Fruit fly (Drosophila melanogaster) whole organism, embryonic: ENCODE data around the gene Rbf2.
A peak's percentile ranks its signal among the peaks of the same experiment; 100 is the strongest.

Experiments used
- Adf1 ChIP-seq: fragments of 200-800 bp; sonication (Bioruptor generic); IDR thresholded peaks from 2 replicates; pipeline ENCODE4 v1.3.6; 2022; ENCODE audit warnings: missing biosample characterization, missing genetic modification characterization
- Bgb ChIP-seq: fragments of 200-800 bp; sonication (Bioruptor generic); IDR thresholded peaks from 2 replicates; pipeline ENCODE4 v1.3.6; 2022; ENCODE audit warnings: missing biosample characterization, missing genetic modification characterization; ENCODE audit not compliant: partially characterized antibody
- CG11247 ChIP-seq: fragments of 200-800 bp; sonication (Bioruptor generic); IDR thresholded peaks from 2 replicates; pipeline ENCODE4 v1.3.6; 2022; ENCODE audit warnings: missing biosample characterization, missing genetic modification characterization
- CG11560 ChIP-seq: fragments of 200-800 bp; sonication (Bioruptor generic); IDR thresholded peaks from 3 replicates; pipeline ENCODE4 v1.3.6; 2022; ENCODE audit warnings: missing biosample characterization, missing genetic modification characterization
- CG12744 ChIP-seq: fragments of 200-800 bp; sonication (Bioruptor generic); optimal IDR thresholded peaks from 2 replicates; lab custom pipeline; 2016; ENCODE audit warnings: missing biosample characterization, missing genetic modification characterization
- CG12769 ChIP-seq: fragments of 200-800 bp; sonication (Bioruptor generic); optimal IDR thresholded peaks from 2 replicates; lab custom pipeline; 2019; ENCODE audit warnings: missing biosample characterization, mild to moderate bottlenecking, missing genetic modification characterization, moderate library complexity
- CG17612 ChIP-seq: fragments of 200-800 bp; sonication (Bioruptor generic); IDR thresholded peaks from 2 replicates; pipeline ENCODE4 v1.3.6; 2022; ENCODE audit warnings: missing biosample characterization, missing genetic modification characterization
- CG2199 ChIP-seq: fragments of 200-800 bp; sonication (Bioruptor generic); IDR thresholded peaks from 3 replicates; pipeline ENCODE4 v1.3.6; 2022; ENCODE audit warnings: missing biosample characterization, missing genetic modification characterization
- CG2712 ChIP-seq: fragments of 200-800 bp; optimal IDR thresholded peaks from 3 replicates; lab custom pipeline; 2019; ENCODE audit warnings: missing biosample characterization, mild to moderate bottlenecking, missing genetic modification characterization, moderate library complexity
- CG3163 ChIP-seq: fragments of 200-800 bp; sonication (Bioruptor generic); optimal IDR thresholded peaks from 3 replicates; lab custom pipeline; 2016; ENCODE audit warnings: missing biosample characterization, missing genetic modification characterization
- CG3407 ChIP-seq: fragments of 200-800 bp; sonication (Bioruptor generic); optimal IDR thresholded peaks from 2 replicates; lab custom pipeline; 2018; ENCODE audit warnings: missing biosample characterization, mild to moderate bottlenecking, missing genetic modification characterization
- CG34422 ChIP-seq: fragments of 200-800 bp; sonication (Bioruptor generic); IDR thresholded peaks from 3 replicates; pipeline ENCODE4 v1.3.6; 2022; ENCODE audit warnings: missing biosample characterization, missing genetic modification characterization
- CG4328 ChIP-seq: fragments of 200-800 bp; sonication (Bioruptor generic); optimal IDR thresholded peaks from 3 replicates; lab custom pipeline; 2017; ENCODE audit warnings: missing biosample characterization, missing genetic modification reagents, missing genetic modification characterization
- CG4360 ChIP-seq: fragments of 200-800 bp; sonication (Bioruptor generic); IDR thresholded peaks from 2 replicates; pipeline ENCODE4 v1.3.6; 2022; ENCODE audit warnings: missing biosample characterization, missing genetic modification characterization
- CG6689 ChIP-seq: fragments of 200-800 bp; sonication (Bioruptor generic); IDR thresholded peaks from 2 replicates; pipeline ENCODE4 v1.3.6; 2022; ENCODE audit warnings: missing biosample characterization, missing genetic modification characterization
- CG6791 ChIP-seq: fragments of 200-800 bp; sonication (Bioruptor generic); IDR thresholded peaks from 3 replicates; pipeline ENCODE4 v1.3.6; 2022; ENCODE audit warnings: missing biosample characterization, missing genetic modification characterization; ENCODE audit not compliant: partially characterized antibody
- CG9215 ChIP-seq: fragments of 200-800 bp; sonication (Bioruptor generic); IDR thresholded peaks from 2 replicates; pipeline ENCODE4 v1.3.6; 2022; ENCODE audit warnings: missing biosample characterization, missing genetic modification characterization
- Fer1 ChIP-seq: fragments of 200-800 bp; sonication (Bioruptor generic); optimal IDR thresholded peaks from 2 replicates; lab custom pipeline; 2017; ENCODE audit warnings: missing biosample characterization, mild to moderate bottlenecking, missing genetic modification characterization
- Jarid2 ChIP-seq: fragments of 200-800 bp; sonication (Bioruptor generic); optimal IDR thresholded peaks from 3 replicates; lab custom pipeline; 2017; ENCODE audit warnings: mild to moderate bottlenecking, missing biosample characterization, missing genetic modification reagents, missing genetic modification characterization
- Med ChIP-seq: fragments of 200-800 bp; sonication (Bioruptor generic); peaks from one replicate; lab custom pipeline; 2016; ENCODE audit warnings: missing biosample characterization, missing genetic modification characterization, mild to moderate bottlenecking, inconsistent platforms, moderate library complexity
- Mes4 ChIP-seq: fragments of 200-800 bp; sonication (Bioruptor generic); optimal IDR thresholded peaks from 2 replicates; lab custom pipeline; 2016; ENCODE audit warnings: missing biosample characterization, missing genetic modification characterization
- NFAT ChIP-seq: fragments of 200-800 bp; sonication (Bioruptor generic); IDR thresholded peaks from 2 replicates; pipeline ENCODE4 v1.3.6; 2022; ENCODE audit warnings: missing biosample characterization, missing genetic modification characterization
- Rfx ChIP-seq: fragments of 200-800 bp; sonication (Bioruptor generic); IDR thresholded peaks from 2 replicates; pipeline ENCODE4 v1.3.6; 2022; ENCODE audit warnings: missing biosample characterization, missing genetic modification characterization
- Rx ChIP-seq: fragments of 200-800 bp; sonication (Bioruptor generic); IDR thresholded peaks from 2 replicates; pipeline ENCODE4 v1.3.6; 2022; ENCODE audit warnings: missing biosample characterization, missing genetic modification characterization
- Side ChIP-seq: fragments of 200-800 bp; sonication (Bioruptor generic); optimal IDR thresholded peaks from 2 replicates; lab custom pipeline; 2016; ENCODE audit warnings: missing biosample characterization, missing genetic modification characterization
- Xbp1 ChIP-seq: fragments of 200-800 bp; sonication (Bioruptor generic); optimal IDR thresholded peaks from 3 replicates; lab custom pipeline; 2016; ENCODE audit warnings: missing biosample characterization, mild to moderate bottlenecking, missing genetic modification characterization
- Xrp1 ChIP-seq: fragments of 200-800 bp; sonication (Bioruptor generic); IDR thresholded peaks from 2 replicates; pipeline ENCODE4 v1.3.6; 2022; ENCODE audit warnings: missing biosample characterization, missing genetic modification characterization
- ac ChIP-seq: fragments of 200-800 bp; sonication (Bioruptor generic); optimal IDR thresholded peaks from 3 replicates; lab custom pipeline; 2017; ENCODE audit warnings: missing biosample characterization, mild to moderate bottlenecking, missing genetic modification characterization
- amos ChIP-seq: fragments of 200-800 bp; sonication (Bioruptor generic); IDR thresholded peaks from 2 replicates; pipeline ENCODE4 v1.3.6; 2022; ENCODE audit warnings: missing biosample characterization, missing genetic modification characterization; ENCODE audit not compliant: partially characterized antibody
- ato ChIP-seq: fragments of 200-800 bp; sonication (Bioruptor generic); IDR thresholded peaks from 2 replicates; pipeline ENCODE4 v1.3.6; 2022; ENCODE audit warnings: missing biosample characterization, missing genetic modification characterization; ENCODE audit not compliant: partially characterized antibody
- bigmax ChIP-seq: fragments of 200-800 bp; sonication (Bioruptor generic); optimal IDR thresholded peaks from 2 replicates; lab custom pipeline; 2018; ENCODE audit warnings: missing biosample characterization, mild to moderate bottlenecking, missing genetic modification characterization
- chinmo ChIP-seq: fragments of 200-800 bp; sonication (Bioruptor generic); IDR thresholded peaks from 4 replicates; pipeline ENCODE4 v1.3.6; 2022; ENCODE audit warnings: missing biosample characterization, missing genetic modification characterization; ENCODE audit not compliant: partially characterized antibody
- dpn ChIP-seq, 2 experiments: fragments of 200-800 bp; sonication (Bioruptor generic); optimal IDR thresholded peaks; 3 replicates each; lab custom pipeline; 2016; ENCODE audit warnings: missing biosample characterization in 2 of 2, missing genetic modification characterization in 2 of 2
- fd64A ChIP-seq: fragments of 200-800 bp; sonication (Bioruptor generic); optimal IDR thresholded peaks from 3 replicates; lab custom pipeline; 2018; ENCODE audit warnings: missing biosample characterization, mild to moderate bottlenecking, missing genetic modification characterization
- gce ChIP-seq: fragments of 200-800 bp; sonication (Bioruptor generic); IDR thresholded peaks from 3 replicates; pipeline ENCODE4 v1.3.6; 2022; ENCODE audit warnings: missing biosample characterization, missing genetic modification characterization
- gcm ChIP-seq: fragments of 200-800 bp; sonication (Bioruptor generic); optimal IDR thresholded peaks from 2 replicates; lab custom pipeline; 2019; ENCODE audit warnings: missing biosample characterization, mild to moderate bottlenecking, missing genetic modification characterization, moderate library complexity
- grau ChIP-seq: fragments of 200-800 bp; optimal IDR thresholded peaks from 3 replicates; lab custom pipeline; 2019; ENCODE audit warnings: missing biosample characterization, mild to moderate bottlenecking, missing genetic modification characterization, moderate library complexity
- insv ChIP-seq, 2 experiments: fragments of 200-800 bp; sonication (Bioruptor generic); optimal IDR thresholded peaks; 3 replicates each; lab custom pipeline; 2016 to 2018; ENCODE audit warnings: missing biosample characterization in 2 of 2, missing genetic modification characterization in 2 of 2
- kni ChIP-seq: fragments of 200-800 bp; sonication (Bioruptor generic); optimal IDR thresholded peaks from 3 replicates; lab custom pipeline; 2017; ENCODE audit warnings: mild to moderate bottlenecking, missing biosample characterization, missing genetic modification reagents, missing genetic modification characterization
- peb ChIP-seq: fragments of 200-800 bp; sonication (Bioruptor generic); IDR thresholded peaks from 2 replicates; pipeline ENCODE4 v1.3.6; 2022; ENCODE audit warnings: missing biosample characterization, missing genetic modification characterization
- repo ChIP-seq: fragments of 200-800 bp; sonication (Bioruptor generic); optimal IDR thresholded peaks from 2 replicates; lab custom pipeline; 2016; ENCODE audit warnings: missing biosample characterization, missing genetic modification characterization
- sc ChIP-seq, 3 experiments: fragments of >200 bp in 2 of 3; fragments of 200-800 bp in 1 of 3; sonication (Bioruptor generic) in 1 of 3; optimal IDR thresholded peaks; 2 replicates in 2 of 3; 3 replicates in 1 of 3; lab custom pipeline; 2017; ENCODE audit warnings: mild to moderate bottlenecking in 1 of 3, missing biosample characterization in 1 of 3, missing genetic modification characterization in 1 of 3, missing genetic modification reagents in 1 of 3
- sd ChIP-seq: fragments of 200-800 bp; sonication (Bioruptor generic); optimal IDR thresholded peaks from 3 replicates; lab custom pipeline; 2018; ENCODE audit warnings: missing biosample characterization, mild to moderate bottlenecking, missing genetic modification characterization, moderate library complexity
- slbo ChIP-seq: fragments of 200-800 bp; sonication (Bioruptor generic); IDR thresholded peaks from 2 replicates; pipeline ENCODE4 v1.3.6; 2022; ENCODE audit warnings: missing biosample characterization, missing genetic modification characterization
- sr ChIP-seq: fragments of 200-800 bp; sonication (Bioruptor generic); IDR thresholded peaks from 3 replicates; pipeline ENCODE4 v1.3.6; 2022; ENCODE audit warnings: missing biosample characterization, missing genetic modification characterization
- unc-4 ChIP-seq: fragments of 200-800 bp; sonication (Bioruptor generic); IDR thresholded peaks from 2 replicates; pipeline ENCODE4 v1.3.6; 2022; ENCODE audit warnings: missing biosample characterization, missing genetic modification characterization; ENCODE audit not compliant: partially characterized antibody
- wek ChIP-seq: fragments of 200-800 bp; sonication (Bioruptor generic); optimal IDR thresholded peaks from 3 replicates; lab custom pipeline; 2018; ENCODE audit warnings: missing biosample characterization, mild to moderate bottlenecking, missing genetic modification characterization, moderate library complexity
- z ChIP-seq: fragments of 200-800 bp; sonication (Bioruptor generic); IDR thresholded peaks from 3 replicates; pipeline ENCODE4 v1.3.6; 2022; ENCODE audit warnings: missing biosample characterization, missing genetic modification characterization
- zf30C ChIP-seq: fragments of 200-800 bp; sonication (Bioruptor generic); optimal IDR thresholded peaks from 3 replicates; lab custom pipeline; 2018; ENCODE audit warnings: missing biosample characterization, mild to moderate bottlenecking, missing genetic modification characterization

The Rbf2 gene

DNA sequence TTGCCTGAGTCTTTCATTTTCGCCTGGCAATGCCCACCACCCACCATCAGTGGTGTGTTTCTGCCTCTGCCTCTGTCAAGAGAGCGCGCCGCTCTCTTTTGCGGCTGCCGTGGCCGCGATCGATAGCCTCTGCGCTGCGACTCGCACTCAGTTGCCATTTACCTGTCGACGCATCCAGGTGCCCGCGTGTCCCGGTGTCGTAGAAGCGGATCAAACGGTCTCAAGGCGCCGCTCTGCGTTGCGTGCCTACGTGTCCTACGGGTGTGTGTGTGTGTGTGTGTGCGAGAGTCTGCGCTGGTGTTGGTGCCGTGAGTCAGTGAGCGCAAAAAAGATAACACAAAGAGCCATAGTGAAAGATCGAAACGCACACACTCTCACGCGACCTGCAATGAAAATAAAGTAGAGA, 44.5 kb upstream of the Rbf2 start, which contains the start of gene Fbxl7 (continued):
- TF ChIP-seq Rx (GFP tag; lab: Robert Waterston, UW) = no peak
- no peak for TF ChIP-seq CG6689 (GFP tag; lab: Robert Waterston, UW)
- no peak for TF ChIP-seq insv (GFP tag; optimal IDR thresholded peaks at IDR 0.05; lab: Kevin White, UChicago)
- TF ChIP-seq CG11560 (tag; lab: Robert Waterston, UW) = no peak
- 0 out of 4 replicates have a peak, but pooled peaks have one; percentile 56 for TF ChIP-seq chinmo (GFP tag; lab: Robert Waterston, UW)
- TF ChIP-seq CG11247 (GFP tag; lab: Robert Waterston, UW) = peak; percentile 83
- TF ChIP-seq CG17612 = 0 out of 2 replicates have a peak, but pooled peaks have one; percentile 15
- peak; percentile 95 for TF ChIP-seq CG3163 (GFP tag; lab: Kevin White, UChicago)
- TF ChIP-seq ac (GFP tag; lab: Kevin White, UChicago) = peak; percentile 13
- peak; percentile 60 for TF ChIP-seq Side (GFP tag; lab: Kevin White, UChicago)
- TF ChIP-seq CG2199 (GFP tag; lab: Robert Waterston, UW) = peak; percentile 78; the same call in 1 of the 3 replicates
- peak; percentile 4 for TF ChIP-seq CG2712 (tag; lab: Kevin White, UChicago)
- TF ChIP-seq dpn (GFP tag; optimal IDR thresholded peaks at IDR 0.05; lab: Kevin White, UChicago) = peak in 1 of 2 experiments; percentile 3
- TF ChIP-seq CG3407 (GFP tag; lab: Kevin White, UChicago) = no peak
- TF ChIP-seq CG9215 (GFP tag; lab: Robert Waterston, UW) = peak; percentile 62
- peak; percentile 26; the same call in 1 of the 2 replicates for TF ChIP-seq unc-4 (GFP tag; lab: Robert Waterston, UW)
- TF ChIP-seq Xrp1 (GFP tag; lab: Robert Waterston, UW) = 0 out of 2 replicates have a peak, but pooled peaks have one; percentile 17
- no peak for TF ChIP-seq sc (optimal IDR thresholded peaks at IDR 0.05; lab: Kevin White, UChicago)
- TF ChIP-seq sc (GFP tag; optimal IDR thresholded peaks at IDR 0.05; lab: Kevin White, UChicago) = no peak
- TF ChIP-seq bigmax (GFP tag; lab: Kevin White, UChicago) = no peak
- TF ChIP-seq CG4328 (GFP tag; lab: Kevin White, UChicago) = no peak
- TF ChIP-seq gcm (GFP tag; lab: Kevin White, UChicago) = peak; percentile 16
- TF ChIP-seq ato (GFP tag; lab: Robert Waterston, UW) = 0 out of 2 replicates have a peak, but pooled peaks have one; percentile 51
- peak; percentile 30; the same call in 1 of the 2 replicates for TF ChIP-seq CG4360 (GFP tag; lab: Robert Waterston, UW)
- no peak for TF ChIP-seq Fer1 (GFP tag; lab: Kevin White, UChicago)
- TF ChIP-seq z (GFP tag; lab: Robert Waterston, UW) = peak; percentile 93
- TF ChIP-seq amos = peak; percentile 35
- TF ChIP-seq grau (tag; lab: Kevin White, UChicago) = no peak
- peak; percentile 93 for TF ChIP-seq Jarid2 (GFP tag; lab: Kevin White, UChicago)
- TF ChIP-seq wek (GFP tag; lab: Kevin White, UChicago) = no peak
- no peak for TF ChIP-seq peb (GFP tag; lab: Robert Waterston, UW)
- peak; percentile 46; the same call in 1 of the 2 replicates for TF ChIP-seq Bgb (GFP tag; lab: Robert Waterston, UW)
- 0 out of 3 replicates have a peak, but pooled peaks have one; percentile 32 for TF ChIP-seq CG34422
- TF ChIP-seq CG12744 (GFP tag; lab: Kevin White, UChicago) = no peak
- TF ChIP-seq NFAT (GFP tag; lab: Robert Waterston, UW) = 0 out of 2 replicates have a peak, but pooled peaks have one; percentile 30
- peak; percentile 51; the same call in 1 of the 3 replicates for TF ChIP-seq gce (GFP tag; lab: Robert Waterston, UW)
- peak; percentile 67 for TF ChIP-seq sd (tag; lab: Kevin White, UChicago)
- TF ChIP-seq zf30C (GFP tag; lab: Kevin White, UChicago) = no peak
- peak; percentile 62 for TF ChIP-seq CG12769
- no peak for TF ChIP-seq fd64A (GFP tag; lab: Kevin White, UChicago)
- TF ChIP-seq CG6791 (GFP tag; lab: Robert Waterston, UW) = peak; percentile 62; the same call in 1 of the 3 replicates
- TF ChIP-seq repo (GFP tag; lab: Kevin White, UChicago) = no peak
- 0 out of 2 replicates have a peak, but pooled peaks have one; percentile 20 for TF ChIP-seq Rfx (GFP tag; lab: Robert Waterston, UW)
- TF ChIP-seq sr (GFP tag; lab: Robert Waterston, UW) = peak; percentile 61; the same call in 2 of the 3 replicates
- TF ChIP-seq kni (GFP tag; lab: Kevin White, UChicago) = peak; percentile 92
- peak; percentile 49 for TF ChIP-seq Xbp1
- no peak for TF ChIP-seq Mes4 (GFP tag; lab: Kevin White, UChicago)
- TF ChIP-seq slbo (GFP tag; lab: Robert Waterston, UW) = peak; percentile 22; the same call in 1 of the 2 replicates
- peak; percentile 77 for TF ChIP-seq Med (GFP tag; lab: Kevin White, UChicago)
- peak; percentile 24; the same call in 1 of the 2 replicates for TF ChIP-seq Adf1 (GFP tag; lab: Robert Waterston, UW)
